Worm (Caenorhabditis elegans): Measurements from ENCODE around the gene psr-1.

DNA sequence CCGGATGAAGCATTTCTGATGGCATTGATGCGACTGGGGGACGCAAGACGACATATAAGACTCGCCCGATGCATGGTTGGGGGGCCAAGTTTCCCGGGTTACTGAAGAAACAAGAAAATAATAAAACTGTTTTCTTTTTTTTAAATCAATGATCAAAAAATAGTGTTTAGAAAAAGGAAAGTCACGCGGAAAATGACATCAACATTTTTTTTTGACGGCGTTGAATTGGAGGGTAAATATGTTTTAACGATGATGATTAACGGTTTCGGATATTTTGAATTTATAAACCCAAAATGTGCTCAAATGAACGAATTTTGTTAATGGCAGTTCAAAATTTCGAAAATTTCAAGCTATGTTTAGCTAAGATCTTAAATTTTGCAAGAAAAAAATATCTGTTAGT, 50.8 kb downstream of the psr-1 start, which contains the start of gene ogdh-1:
- TF ChIP-seq C38D4.7 (GFP tag; optimal IDR thresholded peaks at IDR 0.05) = no peak
- TF ChIP-seq fkh-6 (tag; optimal IDR thresholded peaks at IDR 0.05) = no peak

Measured in whole organism, late embryonic.